Fruit fly (Drosophila melanogaster): ENCODE data around the gene Rsod.

Gene Rsod

DNA sequence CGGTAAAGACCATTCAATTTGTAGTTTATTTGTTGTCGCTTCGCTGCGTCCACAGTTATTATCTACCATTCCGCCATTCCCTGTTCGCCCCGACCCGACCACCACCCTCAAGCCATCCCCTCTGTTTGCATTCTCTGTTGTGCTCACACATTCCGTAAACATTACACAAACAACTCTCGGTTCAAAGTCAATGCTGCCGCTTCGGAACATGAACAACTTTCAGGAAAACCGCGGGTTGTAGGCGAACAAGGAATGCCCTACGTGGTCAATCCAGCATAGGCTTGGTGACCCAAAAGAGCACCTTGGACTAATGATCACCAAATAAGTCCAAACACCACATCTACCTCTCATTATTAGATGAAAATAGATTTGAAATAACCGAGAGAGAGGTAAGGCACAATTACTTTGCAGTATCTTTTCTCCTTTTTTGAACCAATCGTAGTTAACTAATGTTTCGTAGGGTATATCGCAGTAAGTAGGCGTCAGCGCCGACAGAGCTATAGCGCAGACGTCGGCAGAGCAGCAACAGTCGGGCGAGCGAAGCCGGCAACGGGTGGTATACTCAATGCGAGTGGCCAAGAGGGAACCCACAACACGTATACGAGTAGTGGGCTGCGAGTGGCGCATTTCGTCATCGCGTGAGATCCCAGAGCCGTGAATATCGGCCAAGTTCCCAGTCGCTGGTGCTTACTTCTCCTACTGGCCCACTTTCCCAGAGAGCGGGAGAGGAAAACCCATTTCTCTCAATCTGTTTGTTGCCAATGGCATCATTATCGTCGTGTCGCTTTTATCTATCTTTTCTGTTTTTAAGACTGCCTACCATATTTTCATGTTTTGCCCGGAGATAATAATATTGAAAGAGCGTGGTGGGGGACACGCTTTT lies 32.3 kb upstream of the Rsod start:
- TF ChIP-seq CG8301 (tag; optimal IDR thresholded peaks at IDR 0.05) (peak; percentile 81), CG14655 (GFP tag; optimal IDR thresholded peaks at IDR 0.05) (peak; percentile 77), CG10348 (GFP tag; IDR thresholded peaks at IDR 0.05) (peak; percentile 78), CG34367 (tag; optimal IDR thresholded peaks at IDR 0.05) (peak; percentile 30), Ets98B (GFP tag; IDR thresholded peaks at IDR 0.05) (peak; percentile 83), D1 (tag; optimal IDR thresholded peaks at IDR 0.05) (no peak), CG9948 (tag; optimal IDR thresholded peaks at IDR 0.05) (peak; percentile 68), CG17806 (tag; optimal IDR thresholded peaks at IDR 0.05) (peak; percentile 67), gl (tag; optimal IDR thresholded peaks at IDR 0.05) (peak; percentile 50), CG4496 (GFP tag; IDR thresholded peaks at IDR 0.05) (peak; percentile 80), fd96Ca (GFP tag; IDR thresholded peaks at IDR 0.05) (peak; percentile 84), CG8159 (tag; optimal IDR thresholded peaks at IDR 0.05) (peak; percentile 74), EcR (GFP tag; optimal IDR thresholded peaks at IDR 0.05) (peak; percentile 24), Pif1A (GFP tag; optimal IDR thresholded peaks at IDR 0.05) (peak; percentile 79), CG13204 (GFP tag; optimal IDR thresholded peaks at IDR 0.05) (no peak), rn (GFP tag; IDR thresholded peaks at IDR 0.05) (peak; percentile 57), Snoo (tag; optimal IDR thresholded peaks at IDR 0.05) (peak; percentile 25), CG12605 (GFP tag; IDR thresholded peaks at IDR 0.05) (peak; percentile 65; the same call in 1 of the 2 replicates), CG32121 (GFP tag; IDR thresholded peaks at IDR 0.05) (peak; percentile 81), CG15710 (tag; optimal IDR thresholded peaks at IDR 0.05) (peak; percentile 57), Pif1B (GFP tag; optimal IDR thresholded peaks at IDR 0.05) (peak; percentile 77)

DNA sequence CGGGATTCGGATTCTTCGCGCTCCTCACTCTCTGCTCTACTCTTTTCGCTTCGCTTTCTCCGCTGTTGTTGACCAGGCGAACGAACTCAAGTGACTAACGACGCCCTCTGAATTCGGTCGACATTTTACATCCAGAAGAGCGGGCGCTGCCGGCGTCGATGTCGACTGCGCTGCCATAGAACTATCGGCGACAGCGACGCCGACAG lies 31.8 kb upstream of the Rsod start, which contains the start of gene CG9743:
CG9743 (minus strand) TSS at position 101 of the 206 bp plus-strand sequence.
- TF ChIP-seq Pif1A (GFP tag; optimal IDR thresholded peaks at IDR 0.05), result no peak
- TF ChIP-seq CG13204 (GFP tag; optimal IDR thresholded peaks at IDR 0.05), result no peak
- no peak for TF ChIP-seq CG34367 (tag; optimal IDR thresholded peaks at IDR 0.05)
- no peak for TF ChIP-seq CG8301 (tag; optimal IDR thresholded peaks at IDR 0.05)
- no peak for TF ChIP-seq CG8159 (tag; optimal IDR thresholded peaks at IDR 0.05)
- TF ChIP-seq Pif1B (GFP tag; optimal IDR thresholded peaks at IDR 0.05), result no peak
- no peak for TF ChIP-seq EcR (GFP tag; optimal IDR thresholded peaks at IDR 0.05)
- TF ChIP-seq CG14655 (GFP tag; optimal IDR thresholded peaks at IDR 0.05), result no peak

DNA sequence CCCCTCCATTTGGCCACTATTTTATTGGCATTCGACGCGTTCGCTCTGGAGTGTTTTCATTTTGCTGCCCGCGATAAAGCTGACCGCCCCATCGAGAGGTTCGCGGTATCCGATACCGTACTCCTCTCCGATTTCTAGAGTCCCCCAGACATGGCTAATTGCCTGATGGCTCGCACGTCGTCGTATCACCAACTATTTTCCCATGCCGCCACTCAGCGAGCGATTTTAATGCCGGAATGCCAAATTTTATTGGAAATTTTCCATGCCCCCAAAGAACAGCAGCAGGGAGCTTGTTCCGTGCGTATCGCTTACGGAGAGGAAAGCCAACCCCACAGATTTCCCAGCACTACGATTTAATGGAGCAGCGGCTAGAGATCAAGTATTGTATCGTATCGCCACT lies 30.1 kb upstream of the Rsod start:
- TF ChIP-seq CG10348 (GFP tag; IDR thresholded peaks at IDR 0.05) (no peak), CG9948 (tag; optimal IDR thresholded peaks at IDR 0.05) (no peak), CG4496 (GFP tag; IDR thresholded peaks at IDR 0.05) (no peak), fd96Ca (GFP tag; IDR thresholded peaks at IDR 0.05) (no peak), EcR (GFP tag; optimal IDR thresholded peaks at IDR 0.05) (no peak), CG15710 (tag; optimal IDR thresholded peaks at IDR 0.05) (no peak), Pif1A (GFP tag; optimal IDR thresholded peaks at IDR 0.05) (no peak), Snoo (tag; optimal IDR thresholded peaks at IDR 0.05) (no peak), CG13204 (GFP tag; optimal IDR thresholded peaks at IDR 0.05) (no peak), gl (tag; optimal IDR thresholded peaks at IDR 0.05) (no peak), CG17806 (tag; optimal IDR thresholded peaks at IDR 0.05) (no peak), CG32121 (GFP tag; IDR thresholded peaks at IDR 0.05) (no peak), CG14655 (GFP tag; optimal IDR thresholded peaks at IDR 0.05) (no peak), Ets98B (GFP tag; IDR thresholded peaks at IDR 0.05) (no peak)

DNA sequence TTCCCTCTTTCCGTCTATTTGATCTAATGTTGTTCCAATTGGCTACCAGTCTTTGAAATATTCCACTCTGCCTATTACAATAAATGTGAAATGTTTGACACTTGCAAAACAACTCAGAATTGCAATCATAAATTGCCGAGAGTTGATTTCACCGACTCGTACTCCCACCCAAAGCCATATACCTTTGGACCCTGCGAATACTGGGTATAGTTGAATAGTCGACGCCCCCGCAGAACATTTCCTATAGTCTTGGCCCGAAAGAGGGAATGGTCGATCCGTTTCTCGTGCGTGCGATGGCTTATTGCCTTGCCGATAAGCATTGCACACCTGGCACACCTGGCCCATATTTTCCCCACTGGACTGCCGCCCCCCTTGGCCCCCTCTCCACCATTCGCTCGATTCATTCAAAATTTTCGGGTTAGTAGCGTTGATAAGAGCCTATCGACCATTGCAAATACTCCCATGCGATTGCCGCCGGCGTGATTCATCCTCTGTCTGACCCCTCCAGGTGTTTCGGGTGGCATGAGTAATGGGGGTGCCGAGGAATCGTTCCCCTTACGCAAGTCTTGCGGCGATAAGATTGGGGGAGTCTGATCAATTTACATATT lies 29.2 kb upstream of the Rsod start:
- no peak for TF ChIP-seq EcR (GFP tag; optimal IDR thresholded peaks at IDR 0.05)
- no peak for TF ChIP-seq CG8159 (tag; optimal IDR thresholded peaks at IDR 0.05)
- TF ChIP-seq CG14655 (GFP tag; optimal IDR thresholded peaks at IDR 0.05), result no peak
- TF ChIP-seq CG8301 (tag; optimal IDR thresholded peaks at IDR 0.05), result no peak
- TF ChIP-seq fd96Ca (GFP tag; IDR thresholded peaks at IDR 0.05), result no peak
- TF ChIP-seq Snoo (tag; optimal IDR thresholded peaks at IDR 0.05), result no peak
- no peak for TF ChIP-seq CG15710 (tag; optimal IDR thresholded peaks at IDR 0.05)
- no peak for TF ChIP-seq CG10348 (GFP tag; IDR thresholded peaks at IDR 0.05)
- no peak for TF ChIP-seq CG32121 (GFP tag; IDR thresholded peaks at IDR 0.05)
- no peak for TF ChIP-seq CG17806 (tag; optimal IDR thresholded peaks at IDR 0.05)
- TF ChIP-seq CG13204 (GFP tag; optimal IDR thresholded peaks at IDR 0.05), result no peak
- TF ChIP-seq CG4496 (GFP tag; IDR thresholded peaks at IDR 0.05), result no peak
- no peak for TF ChIP-seq Ets98B (GFP tag; IDR thresholded peaks at IDR 0.05)
- no peak for TF ChIP-seq CG9948 (tag; optimal IDR thresholded peaks at IDR 0.05)
- TF ChIP-seq CG34367 (tag; optimal IDR thresholded peaks at IDR 0.05), result no peak
- no peak for TF ChIP-seq D1 (tag; optimal IDR thresholded peaks at IDR 0.05)
- no peak for TF ChIP-seq Pif1B (GFP tag; optimal IDR thresholded peaks at IDR 0.05)
- TF ChIP-seq gl (tag; optimal IDR thresholded peaks at IDR 0.05), result no peak
- no peak for TF ChIP-seq CG12605 (GFP tag; IDR thresholded peaks at IDR 0.05)

DNA sequence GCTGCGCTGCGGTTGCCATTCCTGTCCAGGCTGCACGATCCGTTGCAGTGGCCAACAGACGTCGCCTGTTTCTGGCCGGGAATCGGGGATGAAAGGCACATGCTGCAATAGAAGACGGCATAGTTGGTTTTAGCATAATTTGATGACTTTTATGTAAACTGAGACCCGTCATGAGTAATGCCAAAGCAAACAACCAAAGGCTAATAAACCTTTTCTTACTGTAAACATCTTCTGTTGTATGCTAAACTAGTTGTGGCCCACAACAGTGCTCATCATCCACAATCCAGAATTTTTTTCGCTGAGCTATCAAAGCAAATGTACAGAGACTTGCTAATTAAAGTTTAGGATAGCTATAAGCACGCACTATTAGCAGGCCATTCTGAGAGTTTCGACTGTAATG lies 27.8 kb upstream of the Rsod start:
- TF ChIP-seq rn (GFP tag; IDR thresholded peaks at IDR 0.05) (no peak), CG32121 (GFP tag; IDR thresholded peaks at IDR 0.05) (no peak), CG15710 (tag; optimal IDR thresholded peaks at IDR 0.05) (no peak), CG14655 (GFP tag; optimal IDR thresholded peaks at IDR 0.05) (no peak), Pif1B (GFP tag; optimal IDR thresholded peaks at IDR 0.05) (no peak)

DNA sequence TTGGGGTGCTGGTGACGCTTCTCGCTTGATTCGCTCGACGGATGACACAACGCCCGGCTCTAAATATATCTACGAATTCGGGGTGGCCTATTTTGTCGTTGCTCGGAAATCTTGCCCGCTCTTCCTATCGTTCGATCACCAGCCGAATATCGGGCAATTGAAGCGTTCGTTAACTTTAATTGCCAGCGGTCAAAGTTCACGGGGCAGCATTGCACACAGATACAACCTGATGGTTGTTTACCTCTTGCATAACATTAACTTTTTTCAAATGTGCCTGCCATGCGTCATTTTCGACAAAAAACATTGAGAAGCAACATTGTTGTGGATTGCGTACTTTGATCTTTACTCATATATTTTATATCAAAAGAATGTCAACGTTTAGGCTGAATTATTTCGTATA lies 26.8 kb upstream of the Rsod start:
- no peak for TF ChIP-seq CG4496 (GFP tag; IDR thresholded peaks at IDR 0.05)
- TF ChIP-seq Snoo (tag; optimal IDR thresholded peaks at IDR 0.05), result no peak
- no peak for TF ChIP-seq CG17806 (tag; optimal IDR thresholded peaks at IDR 0.05)
- TF ChIP-seq CG32121 (GFP tag; IDR thresholded peaks at IDR 0.05), result no peak
- no peak for TF ChIP-seq fd96Ca (GFP tag; IDR thresholded peaks at IDR 0.05)
- no peak for TF ChIP-seq CG9948 (tag; optimal IDR thresholded peaks at IDR 0.05)
- TF ChIP-seq CG12605 (GFP tag; IDR thresholded peaks at IDR 0.05), result no peak
- TF ChIP-seq CG8301 (tag; optimal IDR thresholded peaks at IDR 0.05), result no peak
- TF ChIP-seq CG10348 (GFP tag; IDR thresholded peaks at IDR 0.05), result no peak
- no peak for TF ChIP-seq Pif1B (GFP tag; optimal IDR thresholded peaks at IDR 0.05)
- TF ChIP-seq CG14655 (GFP tag; optimal IDR thresholded peaks at IDR 0.05), result no peak
- no peak for TF ChIP-seq CG15710 (tag; optimal IDR thresholded peaks at IDR 0.05)
- TF ChIP-seq CG8159 (tag; optimal IDR thresholded peaks at IDR 0.05), result no peak
- no peak for TF ChIP-seq gl (tag; optimal IDR thresholded peaks at IDR 0.05)
- no peak for TF ChIP-seq CG34367 (tag; optimal IDR thresholded peaks at IDR 0.05)
- no peak for TF ChIP-seq Ets98B (GFP tag; IDR thresholded peaks at IDR 0.05)
- no peak for TF ChIP-seq Pif1A (GFP tag; optimal IDR thresholded peaks at IDR 0.05)
- TF ChIP-seq rn (GFP tag; IDR thresholded peaks at IDR 0.05), result no peak
- no peak for TF ChIP-seq EcR (GFP tag; optimal IDR thresholded peaks at IDR 0.05)

Data from whole organism, pupa.